Fruit fly (Drosophila melanogaster): Measurements from ENCODE around the gene CG4558.

Gene CG4558

dm6 chrX:6856332-6856995 lies 6.9 kb downstream of the CG4558 start (continued):
- TF ChIP-seq CG34406 (GFP tag; optimal IDR thresholded peaks at IDR 0.05), result peak; percentile 51
- peak; percentile 29 for TF ChIP-seq Eip75B (GFP tag; optimal IDR thresholded peaks at IDR 0.05)
- TF ChIP-seq Smox (GFP tag; optimal IDR thresholded peaks at IDR 0.05), result peak; percentile 46
- peak; percentile 52 for TF ChIP-seq achi (GFP tag; optimal IDR thresholded peaks at IDR 0.05)
- peak; percentile 29 for TF ChIP-seq CG31627 (GFP tag; optimal IDR thresholded peaks at IDR 0.05)
- peak; percentile 46 for TF ChIP-seq net (GFP tag; optimal IDR thresholded peaks at IDR 0.05)
- TF ChIP-seq ss (GFP tag; optimal IDR thresholded peaks at IDR 0.05), result peak in 1 of 2 experiments; percentile 23
- TF ChIP-seq CG6276 (GFP tag; optimal IDR thresholded peaks at IDR 0.05), result peak; percentile 68
- peak; percentile 57 for TF ChIP-seq acj6 (GFP tag; optimal IDR thresholded peaks at IDR 0.05)
- peak; percentile 57 for TF ChIP-seq Hr39 (GFP tag; optimal IDR thresholded peaks at IDR 0.05)
- peak; percentile 53 for TF ChIP-seq Hr4 (GFP tag; optimal IDR thresholded peaks at IDR 0.05)
- peak; percentile 78 for TF ChIP-seq CG6163 (GFP tag; IDR thresholded peaks at IDR 0.05)
- peak; percentile 10 for TF ChIP-seq CG3032 (tag; optimal IDR thresholded peaks at IDR 0.05)
- no peak for TF ChIP-seq spab (GFP tag; optimal IDR thresholded peaks at IDR 0.05)
- TF ChIP-seq Blimp-1 (GFP tag; optimal IDR thresholded peaks at IDR 0.05), result peak; percentile 48
- TF ChIP-seq Sox14 (GFP tag; optimal IDR thresholded peaks at IDR 0.05), result peak; percentile 17
- peak; percentile 14 for TF ChIP-seq CG6808 (GFP tag; optimal IDR thresholded peaks at IDR 0.05)
- peak; percentile 79 for TF ChIP-seq CG8119 (GFP tag; IDR thresholded peaks at IDR 0.05)
- TF ChIP-seq vri (GFP tag; optimal IDR thresholded peaks at IDR 0.05), result no peak
- TF ChIP-seq esn (GFP tag; optimal IDR thresholded peaks at IDR 0.05), result peak; percentile 70
- peak; percentile 2 for TF ChIP-seq CG7368 (GFP tag; optimal IDR thresholded peaks at IDR 0.05)

- no peak for TF ChIP-seq fkh (GFP tag; optimal IDR thresholded peaks at IDR 0.05)
- TF ChIP-seq spab (GFP tag; optimal IDR thresholded peaks at IDR 0.05), result no peak
- no peak for TF ChIP-seq Eip93F (GFP tag; optimal IDR thresholded peaks at IDR 0.05)
- TF ChIP-seq CG9139 (GFP tag; optimal IDR thresholded peaks at IDR 0.05), result no peak
- no peak for TF ChIP-seq CG11294 (GFP tag; IDR thresholded peaks at IDR 0.05)
- TF ChIP-seq CG16779 (tag; optimal IDR thresholded peaks at IDR 0.05), result no peak
- TF ChIP-seq CG4318 (GFP tag; optimal IDR thresholded peaks at IDR 0.05), result no peak
- TF ChIP-seq CG6276 (GFP tag; optimal IDR thresholded peaks at IDR 0.05), result no peak
- no peak for TF ChIP-seq acj6 (GFP tag; optimal IDR thresholded peaks at IDR 0.05)
- no peak for TF ChIP-seq fd85E (GFP tag; optimal IDR thresholded peaks at IDR 0.05)
- no peak for TF ChIP-seq cyc (GFP tag; optimal IDR thresholded peaks at IDR 0.05)
These were observed 7.7 kb downstream of the CG4558 start for dm6 chrX:6857269-6857668.

DNA sequence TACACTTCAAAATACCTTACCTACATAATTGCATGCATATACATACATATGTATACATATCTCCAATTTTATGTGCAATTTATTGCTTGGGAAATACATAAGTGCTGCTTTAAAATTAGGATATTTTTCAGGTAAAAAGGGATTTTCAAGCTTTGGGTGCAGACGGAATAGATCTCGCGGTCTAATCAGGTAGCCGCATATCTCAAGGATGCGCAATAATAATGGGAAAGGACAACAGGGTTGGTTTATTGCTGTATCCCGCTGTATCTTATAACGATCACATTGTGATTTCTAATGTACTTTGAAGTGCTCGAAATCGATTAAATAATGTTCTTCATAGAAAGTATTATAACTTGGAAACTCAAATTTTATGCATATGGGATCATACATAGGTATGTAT lies 8.1 kb downstream of the CG4558 start:
- no peak for TF ChIP-seq spab (GFP tag; optimal IDR thresholded peaks at IDR 0.05)
- TF ChIP-seq CG10669 (GFP tag; optimal IDR thresholded peaks at IDR 0.05), result no peak
- TF ChIP-seq Sox14 (GFP tag; optimal IDR thresholded peaks at IDR 0.05), result no peak
- no peak for TF ChIP-seq CG6792 (GFP tag; optimal IDR thresholded peaks at IDR 0.05)
- TF ChIP-seq Eip75B (GFP tag; optimal IDR thresholded peaks at IDR 0.05), result no peak
- no peak for TF ChIP-seq dsx (GFP tag; optimal IDR thresholded peaks at IDR 0.05; ENCODE audit: poor library complexity, severe bottlenecking)
- TF ChIP-seq topi (GFP tag; optimal IDR thresholded peaks at IDR 0.05), result no peak
- TF ChIP-seq CG4318 (GFP tag; optimal IDR thresholded peaks at IDR 0.05), result no peak
- no peak for TF ChIP-seq Blimp-1 (GFP tag; optimal IDR thresholded peaks at IDR 0.05)
- no peak for TF ChIP-seq CG34406 (GFP tag; optimal IDR thresholded peaks at IDR 0.05)
- TF ChIP-seq net (GFP tag; optimal IDR thresholded peaks at IDR 0.05), result no peak
- no peak for TF ChIP-seq Hr39 (GFP tag; optimal IDR thresholded peaks at IDR 0.05)
- TF ChIP-seq CG8632 (GFP tag; optimal IDR thresholded peaks at IDR 0.05), result no peak
- no peak for TF ChIP-seq CG6854 (GFP tag; optimal IDR thresholded peaks at IDR 0.05)
- no peak for TF ChIP-seq Lpt (GFP tag; optimal IDR thresholded peaks at IDR 0.05)
- TF ChIP-seq CG8319 (GFP tag; optimal IDR thresholded peaks at IDR 0.05), result no peak
- no peak for TF ChIP-seq Smox (GFP tag; optimal IDR thresholded peaks at IDR 0.05)
- no peak for TF ChIP-seq Gug (GFP tag; IDR thresholded peaks at IDR 0.05)
- no peak for TF ChIP-seq esn (GFP tag; optimal IDR thresholded peaks at IDR 0.05)

Data from whole organism, prepupa.